Fruit fly (Drosophila melanogaster) whole organism, embryonic: Measurements from ENCODE around the gene CG14142.

Experiments used
- Atf-2 ChIP-seq: fragments of 200-800 bp; sonication (Bioruptor generic); optimal IDR thresholded peaks from 2 replicates; lab custom pipeline; 2016; ENCODE audit warnings: missing biosample characterization, missing genetic modification characterization
- CG10462 ChIP-seq: fragments of 200-800 bp; sonication (Bioruptor generic); optimal IDR thresholded peaks from 2 replicates; lab custom pipeline; 2016; ENCODE audit warnings: missing biosample characterization, missing genetic modification characterization
- CG12104 ChIP-seq: fragments of 200-800 bp; sonication (Bioruptor generic); optimal IDR thresholded peaks from 3 replicates; lab custom pipeline; 2016; ENCODE audit warnings: missing biosample characterization, missing genetic modification characterization
- CG14860 ChIP-seq: fragments of 200-800 bp; sonication (Bioruptor generic); IDR thresholded peaks from 3 replicates; pipeline ENCODE4 v1.3.6; 2022; ENCODE audit warnings: missing biosample characterization, missing genetic modification characterization; ENCODE audit not compliant: partially characterized antibody
- CG15601 ChIP-seq: fragments of 200-800 bp; sonication (Bioruptor generic); optimal IDR thresholded peaks from 3 replicates; lab custom pipeline; 2019; ENCODE audit warnings: missing biosample characterization, mild to moderate bottlenecking, missing genetic modification characterization, moderate library complexity
- CG15696 ChIP-seq: fragments of 200-800 bp; sonication (Bioruptor generic); optimal IDR thresholded peaks from 2 replicates; lab custom pipeline; 2019; ENCODE audit warnings: missing biosample characterization, mild to moderate bottlenecking, missing genetic modification characterization, moderate library complexity
- CG17359 ChIP-seq: fragments of 200-800 bp; sonication (Bioruptor generic); optimal IDR thresholded peaks from 3 replicates; lab custom pipeline; 2018; ENCODE audit warnings: missing biosample characterization, mild to moderate bottlenecking, missing genetic modification characterization, moderate library complexity
- CG17568 ChIP-seq: fragments of 200-800 bp; sonication (Bioruptor generic); optimal IDR thresholded peaks from 2 replicates; lab custom pipeline; 2018; ENCODE audit warnings: missing biosample characterization, mild to moderate bottlenecking, missing genetic modification characterization, moderate library complexity
- CG2202 ChIP-seq: fragments of 200-800 bp; sonication (Bioruptor generic); optimal IDR thresholded peaks from 2 replicates; lab custom pipeline; 2018; ENCODE audit warnings: missing biosample characterization, mild to moderate bottlenecking, missing genetic modification characterization
- CG2875 ChIP-seq: fragments of 200-800 bp; sonication (Bioruptor generic); optimal IDR thresholded peaks from 2 replicates; lab custom pipeline; 2017; ENCODE audit warnings: missing biosample characterization, mild to moderate bottlenecking, missing genetic modification characterization, missing genetic modification reagents
- CG3163 ChIP-seq: fragments of 200-800 bp; sonication (Bioruptor generic); optimal IDR thresholded peaks from 3 replicates; lab custom pipeline; 2016; ENCODE audit warnings: missing biosample characterization, missing genetic modification characterization
- CG32532 ChIP-seq: fragments of 200-800 bp; sonication (Bioruptor generic); IDR thresholded peaks from 2 replicates; pipeline ENCODE4 v1.3.6; 2022; ENCODE audit warnings: missing biosample characterization, missing genetic modification characterization
- CG42726 ChIP-seq: fragments of 200-800 bp; sonication (Bioruptor generic); IDR thresholded peaks from 2 replicates; pipeline ENCODE4 v1.3.6; 2022; ENCODE audit warnings: missing biosample characterization, missing genetic modification characterization; ENCODE audit not compliant: partially characterized antibody
- CG4617 ChIP-seq: fragments of 200-800 bp; sonication (Bioruptor generic); optimal IDR thresholded peaks from 3 replicates; lab custom pipeline; 2016; ENCODE audit warnings: missing biosample characterization, missing genetic modification characterization, borderline replicate concordance
- CG4707 ChIP-seq: fragments of 200-800 bp; sonication (Bioruptor generic); optimal IDR thresholded peaks from 2 replicates; lab custom pipeline; 2018; ENCODE audit warnings: missing biosample characterization, mild to moderate bottlenecking, missing genetic modification characterization, moderate library complexity
- CG6254 ChIP-seq: fragments of 200-800 bp; sonication (Bioruptor generic); optimal IDR thresholded peaks from 3 replicates; lab custom pipeline; 2017; ENCODE audit warnings: mild to moderate bottlenecking, missing biosample characterization, missing genetic modification reagents, missing genetic modification characterization
- CG7357 ChIP-seq: fragments of 200-800 bp; sonication (Bioruptor generic); IDR thresholded peaks from 3 replicates; pipeline ENCODE4 v1.3.6; 2022; ENCODE audit warnings: missing biosample characterization, missing genetic modification characterization
- CG7987 ChIP-seq: fragments of 200-800 bp; sonication (Bioruptor generic); optimal IDR thresholded peaks from 2 replicates; lab custom pipeline; 2018; ENCODE audit warnings: missing biosample characterization, mild to moderate bottlenecking, missing genetic modification characterization, moderate library complexity
- CG9876 ChIP-seq: fragments of 200-800 bp; sonication (Bioruptor generic); optimal IDR thresholded peaks from 2 replicates; lab custom pipeline; 2016; ENCODE audit warnings: missing biosample characterization, missing genetic modification characterization
- CG9932 ChIP-seq: fragments of 200-800 bp; sonication (Bioruptor generic); IDR thresholded peaks from 2 replicates; pipeline ENCODE4 v1.3.6; 2022; ENCODE audit warnings: missing biosample characterization, missing genetic modification characterization
- Dll ChIP-seq: fragments of 200-800 bp; sonication (Bioruptor generic); IDR thresholded peaks from 4 replicates; pipeline ENCODE4 v1.3.6; 2022; ENCODE audit warnings: missing biosample characterization, missing genetic modification characterization; ENCODE audit not compliant: partially characterized antibody
- Doc3 ChIP-seq: fragments of 200-800 bp; sonication (Bioruptor generic); IDR thresholded peaks from 3 replicates; pipeline ENCODE4 v1.3.6; 2022; ENCODE audit warnings: missing biosample characterization, missing genetic modification characterization; ENCODE audit not compliant: partially characterized antibody
- Gsc ChIP-seq: fragments of 200-800 bp; sonication (Bioruptor generic); IDR thresholded peaks from 2 replicates; pipeline ENCODE4 v1.3.6; 2022; ENCODE audit warnings: missing biosample characterization, missing genetic modification characterization
- H2.0 ChIP-seq: fragments of 200-800 bp; sonication (Bioruptor generic); IDR thresholded peaks from 2 replicates; pipeline ENCODE4 v1.3.6; 2022; ENCODE audit warnings: missing biosample characterization, missing genetic modification characterization
- HmgZ ChIP-seq: fragments of 200-800 bp; sonication (Bioruptor generic); optimal IDR thresholded peaks from 2 replicates; lab custom pipeline; 2018; ENCODE audit warnings: missing biosample characterization, mild to moderate bottlenecking, missing genetic modification characterization
- Kr ChIP-seq: fragments of 200-800 bp; sonication (Bioruptor generic); optimal IDR thresholded peaks from 2 replicates; lab custom pipeline; 2017; ENCODE audit warnings: missing biosample characterization, mild to moderate bottlenecking, missing genetic modification characterization
- Rfx ChIP-seq: fragments of 200-800 bp; sonication (Bioruptor generic); IDR thresholded peaks from 2 replicates; pipeline ENCODE4 v1.3.6; 2022; ENCODE audit warnings: missing biosample characterization, missing genetic modification characterization
- Side ChIP-seq: fragments of 200-800 bp; sonication (Bioruptor generic); optimal IDR thresholded peaks from 2 replicates; lab custom pipeline; 2016; ENCODE audit warnings: missing biosample characterization, missing genetic modification characterization
- Ssrp ChIP-seq: fragments of 200-800 bp; sonication (Bioruptor generic); optimal IDR thresholded peaks from 2 replicates; lab custom pipeline; 2018; ENCODE audit warnings: missing biosample characterization, mild to moderate bottlenecking, missing genetic modification characterization, moderate library complexity
- Xbp1 ChIP-seq: fragments of 200-800 bp; sonication (Bioruptor generic); optimal IDR thresholded peaks from 3 replicates; lab custom pipeline; 2016; ENCODE audit warnings: missing biosample characterization, mild to moderate bottlenecking, missing genetic modification characterization
- ase ChIP-seq: fragments of 200-800 bp; sonication (Bioruptor generic); IDR thresholded peaks from 3 replicates; pipeline ENCODE4 v1.3.6; 2022; ENCODE audit warnings: missing biosample characterization, missing genetic modification characterization
- bcd ChIP-seq: fragments of 200-800 bp; sonication (Bioruptor generic); optimal IDR thresholded peaks from 2 replicates; lab custom pipeline; 2017; ENCODE audit warnings: missing biosample characterization, mild to moderate bottlenecking, missing genetic modification characterization
- bowl ChIP-seq: fragments of 200-800 bp; sonication (Bioruptor generic); IDR thresholded peaks from 2 replicates; pipeline ENCODE4 v1.3.6; 2022; ENCODE audit warnings: missing biosample characterization, missing genetic modification characterization
- corto ChIP-seq: fragments of 200-800 bp; sonication (Bioruptor generic); optimal IDR thresholded peaks from 2 replicates; lab custom pipeline; 2016; ENCODE audit warnings: missing biosample characterization, mild to moderate bottlenecking, missing genetic modification characterization, moderate library complexity
- dmrt99B ChIP-seq: fragments of 200-800 bp; sonication (Bioruptor generic); optimal IDR thresholded peaks from 2 replicates; lab custom pipeline; 2018; ENCODE audit warnings: missing biosample characterization, mild to moderate bottlenecking, missing genetic modification characterization, moderate library complexity
- esg ChIP-seq: fragments of 200-800 bp; sonication (Bioruptor generic); conservative IDR thresholded peaks from 2 replicates; pipeline ENCODE4 v1.3.6; 2022; ENCODE audit warnings: missing biosample characterization, missing genetic modification characterization
- ewg ChIP-seq: fragments of 200-800 bp; sonication (Bioruptor generic); optimal IDR thresholded peaks from 3 replicates; lab custom pipeline; 2017; ENCODE audit warnings: mild to moderate bottlenecking, missing biosample characterization, missing genetic modification reagents, missing genetic modification characterization
- fd102C ChIP-seq: fragments of 200-800 bp; sonication (Bioruptor generic); optimal IDR thresholded peaks from 2 replicates; lab custom pipeline; 2018; ENCODE audit warnings: missing biosample characterization, mild to moderate bottlenecking, missing genetic modification characterization, moderate library complexity
- gsb-n ChIP-seq: fragments of 200-800 bp; sonication (Bioruptor generic); optimal IDR thresholded peaks from 3 replicates; lab custom pipeline; 2018; ENCODE audit warnings: missing biosample characterization, mild to moderate bottlenecking, missing genetic modification characterization
- h ChIP-seq: fragments of >200 bp; optimal IDR thresholded peaks from 2 replicates; lab custom pipeline; 2017
- hkb ChIP-seq, 2 experiments: fragments of 200-800 bp in 1 of 2; fragments of >200 bp in 1 of 2; sonication (Bioruptor generic) in 1 of 2; IDR thresholded peaks in 1 of 2; optimal IDR thresholded peaks in 1 of 2; 2 replicates each; pipeline versions ENCODE4 v1.3.6 to Lab custom; 2017 to 2022; ENCODE audit warnings: missing biosample characterization in 1 of 2, missing genetic modification characterization in 1 of 2
- lbe ChIP-seq: fragments of 200-800 bp; sonication (Bioruptor generic); optimal IDR thresholded peaks from 2 replicates; lab custom pipeline; 2016; ENCODE audit warnings: missing biosample characterization, mild to moderate bottlenecking, missing genetic modification characterization
- lmd ChIP-seq: fragments of 200-800 bp; sonication (Bioruptor generic); IDR thresholded peaks from 2 replicates; pipeline ENCODE4 v1.3.6; 2022; ENCODE audit warnings: missing biosample characterization, missing genetic modification characterization
- lov ChIP-seq, 2 experiments: fragments of 200-800 bp in 1 of 2; fragments of >200 bp in 1 of 2; sonication (Bioruptor generic) in 1 of 2; IDR thresholded peaks in 1 of 2; optimal IDR thresholded peaks in 1 of 2; 2 replicates in 1 of 2; 3 replicates in 1 of 2; pipeline versions ENCODE4 v1.3.6 to Lab custom; 2017 to 2022; ENCODE audit warnings: missing biosample characterization in 1 of 2, missing genetic modification characterization in 1 of 2
- p53 ChIP-seq: fragments of 200-800 bp; sonication (Bioruptor generic); optimal IDR thresholded peaks from 2 replicates; lab custom pipeline; 2016; ENCODE audit warnings: missing biosample characterization, missing genetic modification characterization
- peb ChIP-seq: fragments of 200-800 bp; sonication (Bioruptor generic); IDR thresholded peaks from 2 replicates; pipeline ENCODE4 v1.3.6; 2022; ENCODE audit warnings: missing biosample characterization, missing genetic modification characterization
- rib ChIP-seq: fragments of 200-800 bp; sonication (Bioruptor generic); IDR thresholded peaks from 2 replicates; pipeline ENCODE4 v1.3.6; 2022; ENCODE audit warnings: missing biosample characterization, missing genetic modification characterization
- scrt ChIP-seq: fragments of 200-800 bp; sonication (Bioruptor generic); optimal IDR thresholded peaks from 2 replicates; lab custom pipeline; 2018; ENCODE audit warnings: missing biosample characterization, mild to moderate bottlenecking, missing genetic modification characterization, moderate library complexity
- trh ChIP-seq: fragments of 200-800 bp; sonication (Bioruptor generic); optimal IDR thresholded peaks from 2 replicates; lab custom pipeline; 2016; ENCODE audit warnings: missing biosample characterization, missing genetic modification characterization
- vvl ChIP-seq: fragments of 200-800 bp; sonication (Bioruptor generic); IDR thresholded peaks from 2 replicates; pipeline ENCODE4 v1.3.6; 2022; ENCODE audit warnings: missing biosample characterization, missing genetic modification characterization
- wor ChIP-seq: fragments of 200-800 bp; sonication (Bioruptor generic); IDR thresholded peaks from 2 replicates; pipeline ENCODE4 v1.3.6; 2022; ENCODE audit warnings: missing biosample characterization, missing genetic modification characterization

Gene CG14142

DNA sequence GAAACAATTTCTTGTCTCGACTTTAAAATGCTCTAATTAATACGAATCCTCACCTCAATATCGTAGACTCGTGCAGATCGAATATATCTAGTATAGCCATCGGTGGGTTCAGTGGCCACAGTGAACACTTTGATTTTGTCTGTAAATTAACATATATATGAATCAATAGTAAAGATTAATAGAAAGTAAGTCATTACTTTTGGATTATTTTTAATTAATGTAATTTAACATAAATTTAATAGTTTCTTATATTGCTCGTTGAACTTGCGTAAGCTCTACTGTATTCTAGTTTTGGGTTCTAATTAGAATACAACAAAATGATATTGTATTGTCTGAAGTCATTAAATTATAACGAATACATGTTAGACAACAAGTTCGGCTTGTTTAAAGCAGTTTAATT, 31.5 kb downstream of the CG14142 start (continued):
- TF ChIP-seq CG9932 (GFP tag; lab: Robert Waterston, UW) (peak; percentile 60), ase (GFP tag; lab: Robert Waterston, UW) (no peak), h (lab: Kevin White, UChicago) (no peak), lov (optimal IDR thresholded peaks at IDR 0.05; lab: Kevin White, UChicago) (no peak), lov (GFP tag; IDR thresholded peaks at IDR 0.05; lab: Robert Waterston, UW) (no peak), wor (GFP tag; lab: Robert Waterston, UW) (no peak), bcd (GFP tag; lab: Kevin White, UChicago) (no peak), CG17359 (tag; lab: Kevin White, UChicago) (peak; percentile 24), Kr (GFP tag; lab: Kevin White, UChicago) (no peak), Rfx (peak; percentile 68), HmgZ (no peak), CG6254 (GFP tag; lab: Kevin White, UChicago) (no peak), CG42726 (no peak), lbe (GFP tag; lab: Kevin White, UChicago) (no peak), CG9876 (GFP tag; lab: Kevin White, UChicago) (no peak), Dll (GFP tag; lab: Robert Waterston, UW) (no peak), fd102C (GFP tag; lab: Kevin White, UChicago) (no peak), CG7357 (GFP tag; lab: Robert Waterston, UW) (no peak), Side (GFP tag; lab: Kevin White, UChicago) (no peak), hkb (optimal IDR thresholded peaks at IDR 0.05; lab: Kevin White, UChicago) (no peak), hkb (GFP tag; IDR thresholded peaks at IDR 0.05; lab: Robert Waterston, UW) (no peak), vvl (GFP tag; lab: Robert Waterston, UW) (peak; percentile 44; the same call in 1 of the 2 replicates), CG10462 (GFP tag; lab: Kevin White, UChicago) (no peak), Xbp1 (GFP tag; lab: Kevin White, UChicago) (no peak), rib (GFP tag; lab: Robert Waterston, UW) (no peak), Atf-2 (GFP tag; lab: Kevin White, UChicago) (no peak), esg (no peak), CG17568 (no peak), Gsc (GFP tag; lab: Robert Waterston, UW) (no peak), corto (GFP tag; lab: Kevin White, UChicago) (no peak), p53 (GFP tag; lab: Kevin White, UChicago) (no peak), CG7987 (GFP tag; lab: Kevin White, UChicago) (no peak), CG12104 (GFP tag; lab: Kevin White, UChicago) (no peak), CG15696 (no peak), CG2202 (tag; lab: Kevin White, UChicago) (no peak), Ssrp (tag; lab: Kevin White, UChicago) (no peak), gsb-n (no peak), bowl (GFP tag; lab: Robert Waterston, UW) (no peak), Doc3 (GFP tag; lab: Robert Waterston, UW) (no peak), dmrt99B (tag; lab: Kevin White, UChicago) (no peak), H2.0 (GFP tag; lab: Robert Waterston, UW) (no peak), ewg (GFP tag; lab: Kevin White, UChicago) (no peak), CG4707 (GFP tag; lab: Kevin White, UChicago) (no peak), trh (no peak), peb (GFP tag; lab: Robert Waterston, UW) (no peak), CG3163 (no peak), lmd (GFP tag; lab: Robert Waterston, UW) (peak; percentile 37; the same call in 1 of the 2 replicates), CG4617 (no peak), CG15601 (tag; lab: Kevin White, UChicago) (no peak), CG2875 (GFP tag; lab: Kevin White, UChicago) (no peak), CG14860 (GFP tag; lab: Robert Waterston, UW) (no peak), scrt (no peak), CG32532 (peak; percentile 63; the same call in 1 of the 2 replicates)
